Fruit fly (Drosophila melanogaster) Kc167 (cell line): ENCODE measurements around the gene CG31798.

ENCODE experiments used
- Myc ChIP-seq: fragments of >200 bp; optimal IDR thresholded peaks from 2 replicates; lab custom pipeline; 2017; ENCODE audit warnings: missing external identifiers
- h ChIP-seq: fragments of >200 bp; optimal IDR thresholded peaks from 3 replicates; lab custom pipeline; 2018; ENCODE audit warnings: missing external identifiers
- ttk ChIP-seq: sonication (Bioruptor generic); optimal IDR thresholded peaks from 2 replicates; lab custom pipeline; 2017; ENCODE audit warnings: missing external identifiers

dm6 chr2L:19423467-19424122 is 29.6 kb downstream of the CG31798 start, which contains the start of the genes Alp12 and CG13085:
- TF ChIP-seq h (lab: Kevin White, UChicago) (no peak), ttk (no peak), Myc (lab: Kevin White, UChicago) (no peak)
